Fruit fly (Drosophila melanogaster): ENCODE results near the gene dmt.

Gene dmt

dm6 chr3R:9710886-9711285, at the start of gene dmt, which contains the start of gene trbd:
TSS of gene dmt (plus strand) at chr3R:9711142.
TSS of gene trbd (minus strand) at chr3R:9711037.
- TF ChIP-seq CG8319 (GFP tag; optimal IDR thresholded peaks at IDR 0.05) = no peak
- TF ChIP-seq CG6808 (GFP tag; optimal IDR thresholded peaks at IDR 0.05) = no peak
- no peak for TF ChIP-seq CG10631 (GFP tag; optimal IDR thresholded peaks at IDR 0.05)
- TF ChIP-seq OdsH (GFP tag; optimal IDR thresholded peaks at IDR 0.05) = no peak
- no peak for TF ChIP-seq CG6792 (GFP tag; optimal IDR thresholded peaks at IDR 0.05)
- no peak for TF ChIP-seq CG7368 (GFP tag; optimal IDR thresholded peaks at IDR 0.05)
- peak; percentile 41 for TF ChIP-seq Blimp-1 (GFP tag; optimal IDR thresholded peaks at IDR 0.05)
- TF ChIP-seq fkh (GFP tag; optimal IDR thresholded peaks at IDR 0.05) = peak; percentile 99
- no peak for TF ChIP-seq CG11762 (GFP tag; optimal IDR thresholded peaks at IDR 0.05; ENCODE audit: insufficient read depth)
- no peak for TF ChIP-seq CG32006 (GFP tag; optimal IDR thresholded peaks at IDR 0.05)
- TF ChIP-seq lz (GFP tag; optimal IDR thresholded peaks at IDR 0.05) = no peak
- TF ChIP-seq Hr4 (GFP tag; optimal IDR thresholded peaks at IDR 0.05) = no peak
- no peak for TF ChIP-seq CG8632 (GFP tag; optimal IDR thresholded peaks at IDR 0.05)
- no peak for TF ChIP-seq Hr38 (GFP tag; optimal IDR thresholded peaks at IDR 0.05)
- no peak for TF ChIP-seq eg (GFP tag; IDR thresholded peaks at IDR 0.05)
- TF ChIP-seq esn (GFP tag; optimal IDR thresholded peaks at IDR 0.05) = no peak
- TF ChIP-seq CG15336 (GFP tag; IDR thresholded peaks at IDR 0.05) = no peak
- TF ChIP-seq achi (GFP tag; optimal IDR thresholded peaks at IDR 0.05) = no peak
- TF ChIP-seq svp (GFP tag) = no peak
- no peak for TF ChIP-seq CG1621 (tag; optimal IDR thresholded peaks at IDR 0.05)
- TF ChIP-seq CG6854 (GFP tag; optimal IDR thresholded peaks at IDR 0.05) = peak; percentile 75

dm6 chr3R:9665405-9665804, 45.5 kb upstream of the dmt start:
- no peak for TF ChIP-seq pdm3 (GFP tag; optimal IDR thresholded peaks at IDR 0.05)
- TF ChIP-seq Sox14 (GFP tag; optimal IDR thresholded peaks at IDR 0.05) = no peak
- TF ChIP-seq esn (GFP tag; optimal IDR thresholded peaks at IDR 0.05) = no peak

DNA sequence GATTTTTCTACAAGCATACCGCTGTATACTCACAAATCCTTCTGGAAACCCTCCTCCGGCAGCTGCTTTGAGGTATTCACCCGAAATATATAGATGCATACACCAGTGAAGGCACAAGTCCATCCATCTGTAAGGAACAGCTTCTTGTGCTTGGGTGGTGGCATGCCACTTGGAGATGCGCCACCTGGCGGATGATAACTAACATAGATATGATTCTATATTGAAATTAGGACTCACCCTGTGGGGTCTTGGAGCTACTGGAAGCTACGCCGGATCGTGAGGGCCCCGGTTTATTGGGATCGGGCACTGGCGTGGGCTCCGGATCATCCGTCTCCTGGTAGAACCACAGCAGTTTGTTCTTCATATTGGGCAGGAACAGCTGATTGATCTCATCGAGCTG, 37.7 kb upstream of the dmt start:
- TF ChIP-seq topi (GFP tag; optimal IDR thresholded peaks at IDR 0.05) (no peak), CG6163 (GFP tag; IDR thresholded peaks at IDR 0.05) (no peak), Eip78C (GFP tag) (no peak), CG31627 (GFP tag; optimal IDR thresholded peaks at IDR 0.05) (no peak), fd85E (GFP tag; optimal IDR thresholded peaks at IDR 0.05) (no peak), CG34406 (GFP tag; optimal IDR thresholded peaks at IDR 0.05) (no peak), CG3919 (GFP tag; optimal IDR thresholded peaks at IDR 0.05) (no peak), CG7368 (GFP tag; optimal IDR thresholded peaks at IDR 0.05) (no peak)

- no peak for TF ChIP-seq eg (GFP tag; IDR thresholded peaks at IDR 0.05)
- TF ChIP-seq acj6 (GFP tag; optimal IDR thresholded peaks at IDR 0.05) = no peak
- TF ChIP-seq fd85E (GFP tag; optimal IDR thresholded peaks at IDR 0.05) = no peak
- no peak for TF ChIP-seq Met (GFP tag; optimal IDR thresholded peaks at IDR 0.05)
- TF ChIP-seq Eip93F (GFP tag; optimal IDR thresholded peaks at IDR 0.05) = no peak
- no peak for TF ChIP-seq Hr38 (GFP tag; optimal IDR thresholded peaks at IDR 0.05)
- no peak for TF ChIP-seq CG6276 (GFP tag; optimal IDR thresholded peaks at IDR 0.05)
- TF ChIP-seq CG11762 (GFP tag; optimal IDR thresholded peaks at IDR 0.05; ENCODE audit: insufficient read depth) = no peak
- TF ChIP-seq cyc (GFP tag; optimal IDR thresholded peaks at IDR 0.05) = no peak
- TF ChIP-seq Sox102F (GFP tag; optimal IDR thresholded peaks at IDR 0.05) = no peak
- no peak for TF ChIP-seq svp (GFP tag)
- no peak for TF ChIP-seq CG1621 (tag; optimal IDR thresholded peaks at IDR 0.05)
- TF ChIP-seq dsx (GFP tag; optimal IDR thresholded peaks at IDR 0.05; ENCODE audit: poor library complexity, severe bottlenecking) = no peak
- TF ChIP-seq Blimp-1 (GFP tag; optimal IDR thresholded peaks at IDR 0.05) = no peak
- TF ChIP-seq CG31627 (GFP tag; optimal IDR thresholded peaks at IDR 0.05) = no peak
- no peak for TF ChIP-seq salr (GFP tag; optimal IDR thresholded peaks at IDR 0.05)
- no peak for TF ChIP-seq CG8119 (GFP tag; IDR thresholded peaks at IDR 0.05)
- TF ChIP-seq Smox (GFP tag; optimal IDR thresholded peaks at IDR 0.05) = no peak
Measured at dm6 chr3R:9674196-9674693, 36.7 kb upstream of the dmt start, which contains the start of gene Dhc1. TSS of gene Dhc1 (minus strand) at chr3R:9674643.

All from whole organism, prepupa.